Fruit fly (Drosophila melanogaster) whole organism, embryonic: ENCODE data around the gene nod.

Experiments
- B-H1 ChIP-seq: fragments of 200-800 bp; sonication (Bioruptor generic); IDR thresholded peaks from 3 replicates; pipeline ENCODE4 v1.3.6; 2022; ENCODE audit warnings: missing biosample characterization, missing genetic modification characterization
- BEAF-32 ChIP-seq: fragments of 200-800 bp; sonication (Bioruptor generic); optimal IDR thresholded peaks from 3 replicates; lab custom pipeline; 2017; ENCODE audit warnings: missing biosample characterization, missing genetic modification characterization, mild to moderate bottlenecking, moderate library complexity, missing genetic modification reagents
- CG10267 ChIP-seq: fragments of 200-800 bp; sonication (Bioruptor generic); optimal IDR thresholded peaks from 2 replicates; lab custom pipeline; 2018; ENCODE audit warnings: missing biosample characterization, mild to moderate bottlenecking, missing genetic modification characterization, moderate library complexity
- CG10274 ChIP-seq: fragments of 200-800 bp; sonication (Bioruptor generic); optimal IDR thresholded peaks from 3 replicates; lab custom pipeline; 2017; ENCODE audit warnings: missing biosample characterization, mild to moderate bottlenecking, missing genetic modification characterization
- CG17361 ChIP-seq: fragments of 200-800 bp; sonication (Bioruptor generic); IDR thresholded peaks from 3 replicates; pipeline ENCODE4 v1.3.6; 2022; ENCODE audit warnings: missing biosample characterization, missing genetic modification characterization
- CG1792 ChIP-seq: fragments of 200-800 bp; sonication (Bioruptor generic); optimal IDR thresholded peaks from 2 replicates; lab custom pipeline; 2016; ENCODE audit warnings: missing biosample characterization, missing genetic modification characterization
- CG18619 ChIP-seq: fragments of 200-800 bp; sonication (Bioruptor generic); optimal IDR thresholded peaks from 3 replicates; lab custom pipeline; 2017; ENCODE audit warnings: missing biosample characterization, mild to moderate bottlenecking, missing genetic modification characterization
- CG3281 ChIP-seq: fragments of 200-800 bp; sonication (Bioruptor generic); optimal IDR thresholded peaks from 3 replicates; lab custom pipeline; 2017; ENCODE audit warnings: missing biosample characterization, mild to moderate bottlenecking, missing genetic modification characterization
- CG4282 ChIP-seq: fragments of 200-800 bp; sonication (Bioruptor generic); optimal IDR thresholded peaks from 2 replicates; lab custom pipeline; 2016; ENCODE audit warnings: missing biosample characterization, missing genetic modification characterization
- CG4328 ChIP-seq: fragments of 200-800 bp; sonication (Bioruptor generic); optimal IDR thresholded peaks from 3 replicates; lab custom pipeline; 2017; ENCODE audit warnings: missing biosample characterization, missing genetic modification reagents, missing genetic modification characterization
- CG43689 ChIP-seq: fragments of 200-800 bp; sonication (Bioruptor generic); IDR thresholded peaks from 2 replicates; pipeline ENCODE4 v1.3.6; 2022; ENCODE audit warnings: missing biosample characterization, missing genetic modification characterization
- CG7745 ChIP-seq: fragments of 200-800 bp; sonication (Bioruptor generic); optimal IDR thresholded peaks from 2 replicates; lab custom pipeline; 2018; ENCODE audit warnings: missing biosample characterization, mild to moderate bottlenecking, missing genetic modification characterization, moderate library complexity
- CG8359 ChIP-seq: fragments of 200-800 bp; sonication (Bioruptor generic); optimal IDR thresholded peaks from 2 replicates; lab custom pipeline; 2017; ENCODE audit warnings: missing biosample characterization, mild to moderate bottlenecking, missing genetic modification characterization, borderline replicate concordance
- CG8478 ChIP-seq: fragments of >200 bp; optimal IDR thresholded peaks from 2 replicates; lab custom pipeline; 2018
- CG9609 ChIP-seq: fragments of 200-800 bp; sonication (Bioruptor generic); optimal IDR thresholded peaks from 3 replicates; lab custom pipeline; 2016; ENCODE audit warnings: missing biosample characterization, missing genetic modification characterization
- CG9932 ChIP-seq: fragments of 200-800 bp; sonication (Bioruptor generic); IDR thresholded peaks from 2 replicates; pipeline ENCODE4 v1.3.6; 2022; ENCODE audit warnings: missing biosample characterization, missing genetic modification characterization
- Chrac-16 ChIP-seq: fragments of 200-800 bp; sonication (Bioruptor generic); optimal IDR thresholded peaks from 3 replicates; lab custom pipeline; 2016; ENCODE audit warnings: missing biosample characterization, missing genetic modification characterization
- CkIIα-i1 ChIP-seq: fragments of 200-800 bp; sonication (Bioruptor generic); IDR thresholded peaks from 2 replicates; pipeline ENCODE4 v1.3.6; 2022; ENCODE audit warnings: missing biosample characterization, missing genetic modification characterization
- Deaf1 ChIP-seq: fragments of 200-800 bp; optimal IDR thresholded peaks from 3 replicates; lab custom pipeline; 2019; ENCODE audit warnings: missing biosample characterization, mild to moderate bottlenecking, missing genetic modification characterization, moderate library complexity
- Eip74EF ChIP-seq, 2 experiments: fragments of 200-800 bp in 1 of 2; fragments of >200 bp in 1 of 2; sonication (Bioruptor generic) in 1 of 2; optimal IDR thresholded peaks; 2 replicates each; lab custom pipeline; 2017 to 2019; ENCODE audit warnings: missing biosample characterization in 2 of 2, missing genetic modification characterization in 2 of 2, mild to moderate bottlenecking in 1 of 2, moderate library complexity in 1 of 2
- Ets65A ChIP-seq: fragments of 200-800 bp; sonication (Bioruptor generic); peaks from one replicate; lab custom pipeline; 2016; ENCODE audit warnings: missing biosample characterization, missing genetic modification characterization
- Ets97D ChIP-seq: fragments of 200-800 bp; sonication (Bioruptor generic); optimal IDR thresholded peaks from 3 replicates; lab custom pipeline; 2016; ENCODE audit warnings: missing biosample characterization, missing genetic modification characterization
- HLH3B ChIP-seq: fragments of 200-800 bp; sonication (Bioruptor generic); IDR thresholded peaks from 2 replicates; pipeline ENCODE4 v1.3.6; 2022; ENCODE audit warnings: missing biosample characterization, missing genetic modification characterization
- Hr3 ChIP-seq: fragments of 200-800 bp; sonication (Bioruptor generic); optimal IDR thresholded peaks from 3 replicates; lab custom pipeline; 2016; ENCODE audit warnings: missing biosample characterization, missing genetic modification characterization
- Lim3 ChIP-seq: fragments of 200-800 bp; sonication (Bioruptor generic); IDR thresholded peaks from 2 replicates; pipeline ENCODE4 v1.3.6; 2022; ENCODE audit warnings: missing biosample characterization, missing genetic modification characterization
- Mad ChIP-seq: fragments of 200-800 bp; sonication (Bioruptor generic); optimal IDR thresholded peaks from 2 replicates; lab custom pipeline; 2016; ENCODE audit warnings: missing biosample characterization, missing genetic modification characterization
- NfI ChIP-seq: fragments of 200-800 bp; sonication (Bioruptor generic); optimal IDR thresholded peaks from 3 replicates; lab custom pipeline; 2018; ENCODE audit warnings: missing biosample characterization, mild to moderate bottlenecking, missing genetic modification characterization, moderate library complexity
- Oli ChIP-seq: fragments of 200-800 bp; sonication (Bioruptor generic); optimal IDR thresholded peaks from 2 replicates; lab custom pipeline; 2018; ENCODE audit warnings: missing biosample characterization, mild to moderate bottlenecking, missing genetic modification characterization, moderate library complexity
- Pdp1 ChIP-seq, 2 experiments: fragments of 200-800 bp; sonication (Bioruptor generic); optimal IDR thresholded peaks; 3 replicates each; lab custom pipeline; 2016; ENCODE audit warnings: missing biosample characterization in 2 of 2, missing genetic modification characterization in 2 of 2, mild to moderate bottlenecking in 1 of 2, moderate library complexity in 1 of 2
- Ptx1 ChIP-seq: fragments of 200-800 bp; sonication (Bioruptor generic); IDR thresholded peaks from 2 replicates; pipeline ENCODE4 v1.3.6; 2022; ENCODE audit warnings: missing biosample characterization, missing genetic modification characterization
- Ravus ChIP-seq: fragments of 200-800 bp; sonication (Bioruptor generic); IDR thresholded peaks from 2 replicates; pipeline ENCODE4 v1.3.6; 2022; ENCODE audit warnings: missing biosample characterization, missing genetic modification characterization
- Six4 ChIP-seq: fragments of 200-800 bp; sonication (Bioruptor generic); optimal IDR thresholded peaks from 2 replicates; lab custom pipeline; 2016; ENCODE audit warnings: missing biosample characterization, missing genetic modification characterization
- az2 ChIP-seq: fragments of 200-800 bp; sonication (Bioruptor generic); optimal IDR thresholded peaks from 3 replicates; lab custom pipeline; 2016; ENCODE audit warnings: missing biosample characterization, missing genetic modification characterization
- br ChIP-seq: fragments of >200 bp; optimal IDR thresholded peaks from 2 replicates; lab custom pipeline; 2017
- cas ChIP-seq: fragments of 200-800 bp; sonication (Bioruptor generic); IDR thresholded peaks from 2 replicates; pipeline ENCODE4 v1.3.6; 2022; ENCODE audit warnings: missing biosample characterization, missing genetic modification characterization
- cato ChIP-seq: fragments of 200-800 bp; sonication (Bioruptor generic); optimal IDR thresholded peaks from 2 replicates; lab custom pipeline; 2016; ENCODE audit warnings: missing biosample characterization, missing genetic modification characterization, borderline replicate concordance
- corto ChIP-seq: fragments of 200-800 bp; sonication (Bioruptor generic); optimal IDR thresholded peaks from 2 replicates; lab custom pipeline; 2016; ENCODE audit warnings: missing biosample characterization, mild to moderate bottlenecking, missing genetic modification characterization, moderate library complexity
- crc ChIP-seq: fragments of 200-800 bp; sonication (Bioruptor generic); optimal IDR thresholded peaks from 2 replicates; lab custom pipeline; 2016; ENCODE audit warnings: missing biosample characterization, missing genetic modification characterization
- danr ChIP-seq: fragments of 200-800 bp; sonication (Bioruptor generic); IDR thresholded peaks from 2 replicates; pipeline ENCODE4 v1.3.6; 2022; ENCODE audit warnings: missing biosample characterization, missing genetic modification characterization
- dmrt11E ChIP-seq: fragments of 200-800 bp; sonication (Bioruptor generic); optimal IDR thresholded peaks from 3 replicates; lab custom pipeline; 2018; ENCODE audit warnings: missing biosample characterization, mild to moderate bottlenecking, missing genetic modification characterization, moderate library complexity
- fd96Cb ChIP-seq: fragments of 200-800 bp; sonication (Bioruptor generic); optimal IDR thresholded peaks from 2 replicates; lab custom pipeline; 2018; ENCODE audit warnings: missing biosample characterization, mild to moderate bottlenecking, missing genetic modification characterization, moderate library complexity
- gce ChIP-seq: fragments of 200-800 bp; sonication (Bioruptor generic); IDR thresholded peaks from 3 replicates; pipeline ENCODE4 v1.3.6; 2022; ENCODE audit warnings: missing biosample characterization, missing genetic modification characterization
- ham ChIP-seq: fragments of 200-800 bp; sonication (Bioruptor generic); IDR thresholded peaks from 2 replicates; pipeline ENCODE4 v1.3.6; 2022; ENCODE audit warnings: missing biosample characterization, missing genetic modification characterization
- mld ChIP-seq: fragments of 200-800 bp; sonication (Bioruptor generic); IDR thresholded peaks from 3 replicates; pipeline ENCODE4 v1.3.6; 2022; ENCODE audit warnings: missing biosample characterization, missing genetic modification characterization; ENCODE audit not compliant: partially characterized antibody
- nmo ChIP-seq: fragments of 200-800 bp; sonication (Bioruptor generic); optimal IDR thresholded peaks from 2 replicates; lab custom pipeline; 2018; ENCODE audit warnings: missing biosample characterization, mild to moderate bottlenecking, missing genetic modification characterization, moderate library complexity
- pnt ChIP-seq: fragments of 200-800 bp; sonication (Bioruptor generic); optimal IDR thresholded peaks from 3 replicates; lab custom pipeline; 2016; ENCODE audit warnings: missing biosample characterization, missing genetic modification characterization
- ranshi ChIP-seq: fragments of 200-800 bp; sonication (Bioruptor generic); IDR thresholded peaks from 2 replicates; pipeline ENCODE4 v1.3.6; 2022; ENCODE audit warnings: missing biosample characterization, missing genetic modification characterization
- sim ChIP-seq: fragments of 200-800 bp; sonication (Bioruptor generic); IDR thresholded peaks from 2 replicates; pipeline ENCODE4 v1.3.6; 2022; ENCODE audit warnings: missing biosample characterization, missing genetic modification characterization
- slbo ChIP-seq: fragments of 200-800 bp; sonication (Bioruptor generic); IDR thresholded peaks from 2 replicates; pipeline ENCODE4 v1.3.6; 2022; ENCODE audit warnings: missing biosample characterization, missing genetic modification characterization
- sna ChIP-seq: fragments of 200-800 bp; sonication (Bioruptor generic); IDR thresholded peaks from 2 replicates; pipeline ENCODE4 v1.3.6; 2022; ENCODE audit warnings: missing biosample characterization, missing genetic modification characterization; ENCODE audit not compliant: partially characterized antibody
- wor ChIP-seq: fragments of 200-800 bp; sonication (Bioruptor generic); IDR thresholded peaks from 2 replicates; pipeline ENCODE4 v1.3.6; 2022; ENCODE audit warnings: missing biosample characterization, missing genetic modification characterization

The nod gene

dm6 chrX:11578841-11579240, 1.7 kb upstream of the nod start (continued):
- no peak for TF ChIP-seq danr (GFP tag; lab: Robert Waterston, UW)
- no peak for TF ChIP-seq CG10274 (GFP tag; lab: Kevin White, UChicago)
- no peak for TF ChIP-seq CG3281 (GFP tag; lab: Kevin White, UChicago)
- no peak for TF ChIP-seq ham (GFP tag; lab: Robert Waterston, UW)
- TF ChIP-seq CG8359 (GFP tag; lab: Kevin White, UChicago) = no peak
- TF ChIP-seq slbo (GFP tag; lab: Robert Waterston, UW) = no peak
- TF ChIP-seq fd96Cb (tag; lab: Kevin White, UChicago) = no peak
- TF ChIP-seq sna (GFP tag; lab: Robert Waterston, UW) = 0 out of 2 replicates have a peak, but pooled peaks have one; percentile 42
- no peak for TF ChIP-seq sim (GFP tag; lab: Robert Waterston, UW)
- TF ChIP-seq Mad (GFP tag; lab: Kevin White, UChicago) = no peak
- no peak for TF ChIP-seq cato
- TF ChIP-seq cas (GFP tag; lab: Robert Waterston, UW) = no peak
- TF ChIP-seq az2 = no peak
- TF ChIP-seq Hr3 (GFP tag; lab: Kevin White, UChicago) = no peak
- no peak for TF ChIP-seq B-H1
- no peak for TF ChIP-seq CG9609
- no peak for TF ChIP-seq CG1792 (GFP tag; lab: Kevin White, UChicago)
- peak in 1 of 2 experiments; percentile 58 for TF ChIP-seq Pdp1 (GFP tag; optimal IDR thresholded peaks at IDR 0.05; lab: Kevin White, UChicago)
- no peak for TF ChIP-seq CG4328 (GFP tag; lab: Kevin White, UChicago)
- TF ChIP-seq dmrt11E (tag; lab: Kevin White, UChicago) = no peak
- no peak for TF ChIP-seq CG7745 (tag; lab: Kevin White, UChicago)
- TF ChIP-seq Ets97D (GFP tag; lab: Kevin White, UChicago) = peak; percentile 68
- no peak for TF ChIP-seq Lim3 (GFP tag; lab: Robert Waterston, UW)
- TF ChIP-seq CG4282 (GFP tag; lab: Kevin White, UChicago) = no peak
- no peak for TF ChIP-seq HLH3B
- TF ChIP-seq ranshi (GFP tag; lab: Robert Waterston, UW) = no peak
- TF ChIP-seq CG8478 (lab: Kevin White, UChicago) = no peak
- TF ChIP-seq Ets65A = no peak
- TF ChIP-seq Chrac-16 (GFP tag; lab: Kevin White, UChicago) = no peak
- TF ChIP-seq br = no peak
- TF ChIP-seq Ptx1 (GFP tag; lab: Robert Waterston, UW) = no peak
- no peak for TF ChIP-seq Oli (tag; lab: Kevin White, UChicago)
- no peak for TF ChIP-seq CG9932
- TF ChIP-seq Eip74EF (GFP tag; optimal IDR thresholded peaks at IDR 0.05; lab: Kevin White, UChicago) = no peak
- TF ChIP-seq Deaf1 (tag; lab: Kevin White, UChicago) = no peak
- TF ChIP-seq nmo (GFP tag; lab: Kevin White, UChicago) = peak; percentile 42
- TF ChIP-seq CG10267 (tag; lab: Kevin White, UChicago) = peak; percentile 41
- TF ChIP-seq CG18619 (GFP tag; lab: Kevin White, UChicago) = no peak
- TF ChIP-seq NfI (GFP tag; lab: Kevin White, UChicago) = no peak
- TF ChIP-seq CG43689 (GFP tag; lab: Robert Waterston, UW) = no peak
- no peak for TF ChIP-seq corto (GFP tag; lab: Kevin White, UChicago)
- TF ChIP-seq crc (GFP tag; lab: Kevin White, UChicago) = no peak
- TF ChIP-seq BEAF-32 (GFP tag; lab: Kevin White, UChicago) = peak; percentile 44
- no peak for TF ChIP-seq wor (GFP tag; lab: Robert Waterston, UW)
- TF ChIP-seq Six4 (GFP tag; lab: Kevin White, UChicago) = no peak
- TF ChIP-seq CkIIα-i1 (GFP tag; lab: Robert Waterston, UW) = no peak
- no peak for TF ChIP-seq CG17361 (GFP tag; lab: Robert Waterston, UW)
- no peak for TF ChIP-seq gce (GFP tag; lab: Robert Waterston, UW)
- TF ChIP-seq Ravus (GFP tag; lab: Robert Waterston, UW) = no peak
- TF ChIP-seq pnt = no peak
- TF ChIP-seq mld = no peak
